Fruit fly (Drosophila melanogaster): ENCODE measurements around the gene narya.

narya gene

dm6 chrX:19494830-19495610 is 20.2 kb downstream of the narya start, which contains the start of the genes ksh, CG14200 and Pfrx (continued):
- TF ChIP-seq dysf (GFP tag; IDR thresholded peaks at IDR 0.05) (peak; percentile 41; the same call in 1 of the 3 replicates), chif (GFP tag; optimal IDR thresholded peaks at IDR 0.05) (no peak), CG13894 (tag; optimal IDR thresholded peaks at IDR 0.05) (no peak), mirr (GFP tag; optimal IDR thresholded peaks at IDR 0.05) (no peak), CG1024 (GFP tag; IDR thresholded peaks at IDR 0.05) (peak; percentile 70), Deaf1 (tag; optimal IDR thresholded peaks at IDR 0.05) (no peak), CG10543 (GFP tag; optimal IDR thresholded peaks at IDR 0.05) (peak; percentile 18), Hmr (GFP tag; optimal IDR thresholded peaks at IDR 0.05) (no peak), sr (GFP tag; IDR thresholded peaks at IDR 0.05) (no peak), en (GFP tag; optimal IDR thresholded peaks at IDR 0.05) (no peak), exex (tag; optimal IDR thresholded peaks at IDR 0.05) (no peak), CG11723 (GFP tag; optimal IDR thresholded peaks at IDR 0.05) (no peak), Sox100B (GFP tag; optimal IDR thresholded peaks at IDR 0.05) (no peak), Mes4 (GFP tag; optimal IDR thresholded peaks at IDR 0.05) (no peak), corto (GFP tag; optimal IDR thresholded peaks at IDR 0.05) (no peak), Med (GFP tag) (peak; percentile 89), pan (optimal IDR thresholded peaks at IDR 0.05) (no peak), pan (GFP tag; optimal IDR thresholded peaks at IDR 0.05 in 1 of 2, IDR thresholded peaks at IDR 0.05 in 1 of 2) (no peak), Sin3A (optimal IDR thresholded peaks at IDR 0.05) (peak; percentile 39), CG8944 (GFP tag; optimal IDR thresholded peaks at IDR 0.05) (peak; percentile 25), lilli (GFP tag; optimal IDR thresholded peaks at IDR 0.05) (peak; percentile 10), pfk (GFP tag; optimal IDR thresholded peaks at IDR 0.05) (peak; percentile 31), CG14441 (GFP tag; IDR thresholded peaks at IDR 0.05) (0 out of 2 replicates have a peak, but pooled peaks have one; percentile 12), CG12769 (tag; optimal IDR thresholded peaks at IDR 0.05) (no peak), ATbp (GFP tag; optimal IDR thresholded peaks at IDR 0.05) (no peak), CG30403 (GFP tag; optimal IDR thresholded peaks at IDR 0.05) (no peak), Fer3 (tag; optimal IDR thresholded peaks at IDR 0.05) (no peak), bowl (GFP tag; IDR thresholded peaks at IDR 0.05) (no peak), tna (GFP tag; IDR thresholded peaks at IDR 0.05; ENCODE audit: partially characterized antibody) (peak; percentile 89), Sox102F (GFP tag; optimal IDR thresholded peaks at IDR 0.05) (no peak), Dp (GFP tag; optimal IDR thresholded peaks at IDR 0.05) (peak; percentile 48), CG15011 (GFP tag; optimal IDR thresholded peaks at IDR 0.05) (no peak), CG17912 (GFP tag; optimal IDR thresholded peaks at IDR 0.05) (no peak), Antp (GFP tag; optimal IDR thresholded peaks at IDR 0.05) (peak; percentile 35), dimm (GFP tag; IDR thresholded peaks at IDR 0.05) (no peak), nerfin-1 (tag; optimal IDR thresholded peaks at IDR 0.05) (no peak), scrt (GFP tag; optimal IDR thresholded peaks at IDR 0.05) (no peak), Elba2 (GFP tag; optimal IDR thresholded peaks at IDR 0.05) (no peak), CG4707 (GFP tag; optimal IDR thresholded peaks at IDR 0.05) (no peak), CG6272 (GFP tag; IDR thresholded peaks at IDR 0.05) (peak; percentile 40; the same call in 1 of the 2 replicates), tll (GFP tag; optimal IDR thresholded peaks at IDR 0.05) (no peak), repo (GFP tag; optimal IDR thresholded peaks at IDR 0.05) (peak; percentile 15), pros (GFP tag; optimal IDR thresholded peaks at IDR 0.05) (no peak), CG15514 (GFP tag; optimal IDR thresholded peaks at IDR 0.05) (peak; percentile 98), CG8765 (GFP tag; IDR thresholded peaks at IDR 0.05) (no peak), jumu (GFP tag; optimal IDR thresholded peaks at IDR 0.05) (no peak), CG9797 (GFP tag; optimal IDR thresholded peaks at IDR 0.05) (peak; percentile 11), Eip74EF (GFP tag; optimal IDR thresholded peaks at IDR 0.05) (no peak), MTF-1 (GFP tag; optimal IDR thresholded peaks at IDR 0.05; ENCODE audit: borderline replicate concordance) (no peak)
